Fruit fly (Drosophila melanogaster): ENCODE measurements around the gene CG1271.
A peak's percentile ranks its signal among the peaks of the same experiment; 100 is the strongest.

The CG1271 gene

DNA sequence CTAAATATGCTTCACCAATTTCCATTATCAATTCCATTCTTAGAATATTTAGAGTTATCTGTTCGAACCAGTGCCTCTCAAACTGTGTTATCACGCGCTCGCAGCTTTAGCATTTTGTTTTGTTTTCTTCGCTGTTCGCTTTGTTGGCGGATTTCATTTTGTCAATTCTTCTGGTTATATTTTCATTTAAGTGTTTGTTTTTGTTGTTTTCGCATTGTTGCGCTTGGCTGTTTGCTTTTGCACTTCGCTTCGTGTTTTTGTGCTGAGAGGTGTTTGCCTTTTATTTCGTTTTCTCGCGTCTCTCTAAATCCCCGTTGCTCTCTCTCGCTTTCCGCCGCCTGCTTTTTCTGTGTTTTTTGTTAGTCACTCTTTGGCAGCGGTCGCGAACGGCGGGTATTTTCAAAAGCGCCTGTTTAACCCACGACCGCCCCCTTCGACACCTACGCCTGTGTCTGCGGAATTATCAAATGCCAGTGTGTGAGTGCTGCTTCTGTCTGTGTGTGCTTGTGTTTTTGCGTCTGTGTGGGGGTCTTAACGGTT lies 25.3 kb downstream of the CG1271 start (continued):
- no peak for TF ChIP-seq lov (optimal IDR thresholded peaks at IDR 0.05)
- peak; percentile 73; the same call in 1 of the 3 replicates for TF ChIP-seq lov (GFP tag; IDR thresholded peaks at IDR 0.05)
- peak; percentile 70 for TF ChIP-seq gro (GFP tag; optimal IDR thresholded peaks at IDR 0.05)
- TF ChIP-seq Deaf1 (tag; optimal IDR thresholded peaks at IDR 0.05), result peak; percentile 69
- no peak for TF ChIP-seq CG8290 (GFP tag; optimal IDR thresholded peaks at IDR 0.05)
- TF ChIP-seq CG8290 (tag; optimal IDR thresholded peaks at IDR 0.05), result peak in 1 of 2 experiments; percentile 84
- TF ChIP-seq CG11456 (GFP tag; IDR thresholded peaks at IDR 0.05), result peak; percentile 49; the same call in 2 of the 3 replicates
- TF ChIP-seq Vsx1 (GFP tag; optimal IDR thresholded peaks at IDR 0.05), result no peak
- TF ChIP-seq tx (GFP tag; optimal IDR thresholded peaks at IDR 0.05), result no peak
- TF ChIP-seq chm (GFP tag; IDR thresholded peaks at IDR 0.05), result peak; percentile 59; the same call in 1 of the 2 replicates
- TF ChIP-seq NC2β (GFP tag; optimal IDR thresholded peaks at IDR 0.05), result peak; percentile 25
- no peak for TF ChIP-seq Lhr (GFP tag; optimal IDR thresholded peaks at IDR 0.05)
- no peak for TF ChIP-seq CG13775 (GFP tag; optimal IDR thresholded peaks at IDR 0.05)
- TF ChIP-seq CG6254 (GFP tag; optimal IDR thresholded peaks at IDR 0.05), result no peak
- TF ChIP-seq CG6765 (GFP tag; optimal IDR thresholded peaks at IDR 0.05), result peak; percentile 41
- TF ChIP-seq CG10366 (GFP tag; IDR thresholded peaks at IDR 0.05), result 0 out of 2 replicates have a peak, but pooled peaks have one; percentile 27
- TF ChIP-seq dpn (GFP tag; optimal IDR thresholded peaks at IDR 0.05), result peak in 1 of 2 experiments; percentile 13
- no peak for TF ChIP-seq corto (GFP tag; optimal IDR thresholded peaks at IDR 0.05)
- TF ChIP-seq CG12659 (GFP tag; optimal IDR thresholded peaks at IDR 0.05), result peak; percentile 14
- no peak for TF ChIP-seq gsb (GFP tag; IDR thresholded peaks at IDR 0.05)
- TF ChIP-seq toy (GFP tag; IDR thresholded peaks at IDR 0.05), result no peak
- TF ChIP-seq CG12391 (tag; optimal IDR thresholded peaks at IDR 0.05), result no peak
- TF ChIP-seq Gug (GFP tag; IDR thresholded peaks at IDR 0.05), result peak; percentile 27; the same call in 2 of the 4 replicates
- TF ChIP-seq hth (optimal IDR thresholded peaks at IDR 0.05), result no peak
- no peak for TF ChIP-seq croc (GFP tag; conservative IDR thresholded peaks at IDR 0.05)
- TF ChIP-seq CG7839 (tag; optimal IDR thresholded peaks at IDR 0.05), result no peak
- peak; percentile 61 for TF ChIP-seq CG13894 (tag; optimal IDR thresholded peaks at IDR 0.05)
- no peak for TF ChIP-seq tio (GFP tag; optimal IDR thresholded peaks at IDR 0.05)
- peak; percentile 74; the same call in 1 of the 2 replicates for TF ChIP-seq rib (GFP tag; IDR thresholded peaks at IDR 0.05)
- TF ChIP-seq tll (GFP tag; optimal IDR thresholded peaks at IDR 0.05), result no peak
- no peak for TF ChIP-seq pan (optimal IDR thresholded peaks at IDR 0.05)
- peak in 1 of 2 experiments; percentile 58 for TF ChIP-seq pan (GFP tag; optimal IDR thresholded peaks at IDR 0.05 in 1 of 2, IDR thresholded peaks at IDR 0.05 in 1 of 2)
- no peak for TF ChIP-seq CG8478 (optimal IDR thresholded peaks at IDR 0.05)
- peak; percentile 15 for TF ChIP-seq CG1792 (GFP tag; optimal IDR thresholded peaks at IDR 0.05)
- TF ChIP-seq H2.0 (GFP tag; IDR thresholded peaks at IDR 0.05), result no peak
- TF ChIP-seq pb (GFP tag; optimal IDR thresholded peaks at IDR 0.05), result no peak
- no peak for TF ChIP-seq B-H1 (GFP tag; IDR thresholded peaks at IDR 0.05)
- no peak for TF ChIP-seq CG6689 (GFP tag; IDR thresholded peaks at IDR 0.05)
- TF ChIP-seq pfk (GFP tag; optimal IDR thresholded peaks at IDR 0.05), result peak; percentile 32
- peak; percentile 51 for TF ChIP-seq CG11398 (GFP tag; optimal IDR thresholded peaks at IDR 0.05)
- TF ChIP-seq CG32772 (GFP tag; IDR thresholded peaks at IDR 0.05), result peak; percentile 37; the same call in 1 of the 2 replicates
- peak; percentile 63 for TF ChIP-seq psq (GFP tag; optimal IDR thresholded peaks at IDR 0.05)
- TF ChIP-seq Atf-2 (GFP tag; optimal IDR thresholded peaks at IDR 0.05), result no peak
- no peak for TF ChIP-seq schlank (tag; optimal IDR thresholded peaks at IDR 0.05)
- TF ChIP-seq caup (GFP tag; optimal IDR thresholded peaks at IDR 0.05; ENCODE audit: severe bottlenecking), result peak; percentile 77
- TF ChIP-seq nau (GFP tag; optimal IDR thresholded peaks at IDR 0.05), result peak; percentile 39
- TF ChIP-seq fd102C (GFP tag; optimal IDR thresholded peaks at IDR 0.05), result no peak
- no peak for TF ChIP-seq CG9817 (tag; optimal IDR thresholded peaks at IDR 0.05)
- peak; percentile 35 for TF ChIP-seq ERR (GFP tag; optimal IDR thresholded peaks at IDR 0.05)
- peak; percentile 20 for TF ChIP-seq CrebB (tag; optimal IDR thresholded peaks at IDR 0.05)
- TF ChIP-seq odd (GFP tag; optimal IDR thresholded peaks at IDR 0.05), result peak; percentile 15
- no peak for TF ChIP-seq fru (optimal IDR thresholded peaks at IDR 0.05)
